Worm (Caenorhabditis elegans) whole organism, L4 larva: Measurements from ENCODE around the gene srd-3.

ENCODE experiments used
- ama-1 ChIP-seq: fragments of 150-350 bp; optimal IDR thresholded peaks from 2 replicates; lab custom pipeline; 2014; ENCODE audit warnings: inconsistent platforms, mixed read lengths
- ceh-82 ChIP-seq: sonication (generic microtip); optimal IDR thresholded peaks from 2 replicates; lab custom pipeline; 2017; ENCODE audit warnings: missing biosample characterization, missing genetic modification characterization
- daf-8 ChIP-seq: fragments of 200-800 bp; sonication (Bioruptor generic); IDR thresholded peaks from 2 replicates; pipeline ENCODE4 v1.3.6; 2022; ENCODE audit warnings: missing genetic modification characterization, missing compliant biosample characterization
- hlh-30 ChIP-seq: sonication (generic microtip); optimal IDR thresholded peaks from 2 replicates; lab custom pipeline; 2017; ENCODE audit warnings: antibody characterized with exemption, mild to moderate bottlenecking, missing genetic modification characterization, missing compliant biosample characterization; ENCODE audit not compliant: insufficient read depth
- mdt-29 ChIP-seq: fragments of 200-800 bp; sonication (Bioruptor generic); IDR thresholded peaks from 2 replicates; pipeline ENCODE4 v1.3.6; 2022; ENCODE audit warnings: missing genetic modification reagents, missing genetic modification characterization, missing compliant biosample characterization
- nhr-25 ChIP-seq: sonication (generic microtip); optimal IDR thresholded peaks from 2 replicates; lab custom pipeline; 2017; ENCODE audit warnings: missing genetic modification characterization, mild to moderate bottlenecking, missing compliant biosample characterization, antibody characterized with exemption, moderate library complexity, borderline replicate concordance; ENCODE audit not compliant: insufficient read depth
- nhr-48 ChIP-seq: sonication (generic microtip); optimal IDR thresholded peaks from 2 replicates; lab custom pipeline; 2016; ENCODE audit warnings: mild to moderate bottlenecking, missing genetic modification characterization, missing compliant biosample characterization
- snpc-4 ChIP-seq: fragments of 150-350 bp; optimal IDR thresholded peaks from 2 replicates; lab custom pipeline; 2014; ENCODE audit warnings: missing biosample characterization, missing genetic modification characterization
- unc-39 ChIP-seq: sonication (generic microtip); optimal IDR thresholded peaks from 2 replicates; lab custom pipeline; 2017; ENCODE audit warnings: missing biosample characterization, missing genetic modification characterization

- TF ChIP-seq snpc-4 (tag; lab: Kevin White, UChicago), result no peak
- no peak for TF ChIP-seq hlh-30
- no peak for TF ChIP-seq daf-8 (GFP tag; lab: Robert Waterston, UW)
- no peak for TF ChIP-seq unc-39 (tag; lab: Kevin White, UChicago)
- TF ChIP-seq ceh-82 (tag; lab: Kevin White, UChicago), result no peak
- TF ChIP-seq ama-1 (lab: Kevin White, UChicago), result no peak
- TF ChIP-seq nhr-48 (tag; lab: Kevin White, UChicago), result no peak
- TF ChIP-seq mdt-29 (GFP tag; lab: Robert Waterston, UW), result no peak
- no peak for TF ChIP-seq nhr-25
Measured at ce11 chrII:87937-88336, 40.9 kb downstream of the srd-3 start.
